Fruit fly (Drosophila melanogaster): ENCODE data around the gene Cdk8.
A peak's percentile ranks its signal among the peaks of the same experiment; 100 is the strongest.

Cdk8 gene

DNA sequence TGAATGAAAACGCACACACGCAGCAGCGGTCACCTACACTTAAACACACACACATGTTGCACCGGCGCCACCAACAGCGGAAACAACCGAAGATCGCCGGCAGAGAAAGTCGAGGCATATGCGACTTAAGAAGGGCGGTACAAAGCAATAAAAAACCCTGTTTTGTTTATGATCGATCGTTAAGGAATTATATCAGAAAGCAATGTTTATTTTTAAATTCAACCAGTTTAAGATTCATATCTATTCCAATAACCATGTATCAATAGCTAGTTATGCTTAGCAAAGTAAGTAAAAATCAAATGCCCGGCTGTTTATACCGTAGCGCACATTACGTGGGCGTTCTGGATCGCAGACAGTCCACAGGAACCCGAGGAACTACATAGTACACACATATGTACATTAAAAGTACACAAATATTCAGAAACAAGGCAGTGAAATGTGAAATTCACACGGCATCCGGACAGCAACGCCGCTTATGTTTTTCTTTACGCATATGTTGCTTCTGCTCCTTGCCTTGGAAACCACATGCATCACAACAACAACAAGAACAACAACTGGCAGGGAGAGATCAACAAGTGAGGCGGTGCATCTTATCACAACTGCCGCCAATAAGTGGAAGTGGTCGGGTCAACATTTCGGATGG lies 17.4 kb upstream of the Cdk8 start (continued):
- TF ChIP-seq tx (GFP tag; optimal IDR thresholded peaks at IDR 0.05) (peak; percentile 95), pfk (GFP tag; optimal IDR thresholded peaks at IDR 0.05) (peak; percentile 45), Lpt (GFP tag; optimal IDR thresholded peaks at IDR 0.05) (no peak), CG10543 (GFP tag; optimal IDR thresholded peaks at IDR 0.05) (peak; percentile 89), CG2875 (GFP tag; optimal IDR thresholded peaks at IDR 0.05) (peak; percentile 97), pb (GFP tag; optimal IDR thresholded peaks at IDR 0.05) (peak; percentile 95), h (optimal IDR thresholded peaks at IDR 0.05) (no peak), Drgx (GFP tag; IDR thresholded peaks at IDR 0.05) (peak; percentile 97), CG6683 (GFP tag; optimal IDR thresholded peaks at IDR 0.05) (peak; percentile 87), CG14050 (GFP tag; IDR thresholded peaks at IDR 0.05) (peak; percentile 93), CG3065 (GFP tag; optimal IDR thresholded peaks at IDR 0.05) (peak; percentile 92), gfzf (GFP tag; optimal IDR thresholded peaks at IDR 0.05) (no peak), Hr51 (GFP tag; optimal IDR thresholded peaks at IDR 0.05) (peak; percentile 93 to 95), sima (GFP tag; optimal IDR thresholded peaks at IDR 0.05) (peak; percentile 83), sr (GFP tag; IDR thresholded peaks at IDR 0.05) (peak; percentile 95), corto (GFP tag; optimal IDR thresholded peaks at IDR 0.05) (peak; percentile 83), ab (GFP tag; optimal IDR thresholded peaks at IDR 0.05) (peak; percentile 94), CG10654 (GFP tag; optimal IDR thresholded peaks at IDR 0.05) (peak; percentile 98), prd (optimal IDR thresholded peaks at IDR 0.05) (no peak), prd (GFP tag; IDR thresholded peaks at IDR 0.05) (peak; percentile 99), CG8924 (tag; optimal IDR thresholded peaks at IDR 0.05) (peak; percentile 98), CG2120 (GFP tag; optimal IDR thresholded peaks at IDR 0.05) (peak; percentile 90), Sin3A (optimal IDR thresholded peaks at IDR 0.05) (no peak), pzg (GFP tag; optimal IDR thresholded peaks at IDR 0.05) (no peak), tll (GFP tag; optimal IDR thresholded peaks at IDR 0.05) (peak in 1 of 2 experiments; percentile 97), CG8359 (GFP tag; optimal IDR thresholded peaks at IDR 0.05; ENCODE audit: borderline replicate concordance) (peak; percentile 95), gcm2 (GFP tag; optimal IDR thresholded peaks at IDR 0.05) (peak; percentile 96), Nf-YC (tag; optimal IDR thresholded peaks at IDR 0.05) (peak; percentile 76), tap (tag; optimal IDR thresholded peaks at IDR 0.05) (peak; percentile 97), dmrt11E (tag; optimal IDR thresholded peaks at IDR 0.05) (peak; percentile 99), CG11560 (tag; IDR thresholded peaks at IDR 0.05) (no peak; the same call in 2 of the 3 replicates), bcd (GFP tag; optimal IDR thresholded peaks at IDR 0.05) (peak; percentile 96), CG5180 (GFP tag; optimal IDR thresholded peaks at IDR 0.05) (peak; percentile 92), Dfd (GFP tag; optimal IDR thresholded peaks at IDR 0.05) (no peak), CG6254 (GFP tag; optimal IDR thresholded peaks at IDR 0.05) (peak; percentile 97), CG10959 (GFP tag; IDR thresholded peaks at IDR 0.05) (peak; percentile 98), wek (GFP tag; optimal IDR thresholded peaks at IDR 0.05) (peak; percentile 87), inv (GFP tag; IDR thresholded peaks at IDR 0.05; ENCODE audit: partially characterized antibody) (no peak), CG9609 (GFP tag; optimal IDR thresholded peaks at IDR 0.05) (peak; percentile 97), gsb (GFP tag; IDR thresholded peaks at IDR 0.05) (peak; percentile 88), row (GFP tag; IDR thresholded peaks at IDR 0.05) (peak; percentile 98), phol (tag; optimal IDR thresholded peaks at IDR 0.05) (peak; percentile 99), ttk (GFP tag; IDR thresholded peaks at IDR 0.05) (peak; percentile 97), en (GFP tag; optimal IDR thresholded peaks at IDR 0.05) (peak; percentile 96), dm (GFP tag; optimal IDR thresholded peaks at IDR 0.05) (peak; percentile 93), usp (GFP tag; optimal IDR thresholded peaks at IDR 0.05) (no peak), cad (GFP tag; optimal IDR thresholded peaks at IDR 0.05) (no peak), ewg (GFP tag; optimal IDR thresholded peaks at IDR 0.05) (peak; percentile 93), pan (optimal IDR thresholded peaks at IDR 0.05) (no peak), pan (GFP tag; optimal IDR thresholded peaks at IDR 0.05 in 1 of 2, IDR thresholded peaks at IDR 0.05 in 1 of 2) (peak in 1 of 2 experiments; percentile 96), CG31224 (GFP tag; IDR thresholded peaks at IDR 0.05) (peak; percentile 89)

Data from whole organism, embryonic.